Fruit fly (Drosophila melanogaster) S2 (cell line): ENCODE results near the gene CG12290.

Experiments
- CG8478 ChIP-seq: fragments of >200 bp; optimal IDR thresholded peaks from 2 replicates; lab custom pipeline; 2018
- CTCF ChIP-seq, 2 experiments: fragments of >200 bp; optimal IDR thresholded peaks; 2 replicates each; lab custom pipeline; 2018

DNA sequence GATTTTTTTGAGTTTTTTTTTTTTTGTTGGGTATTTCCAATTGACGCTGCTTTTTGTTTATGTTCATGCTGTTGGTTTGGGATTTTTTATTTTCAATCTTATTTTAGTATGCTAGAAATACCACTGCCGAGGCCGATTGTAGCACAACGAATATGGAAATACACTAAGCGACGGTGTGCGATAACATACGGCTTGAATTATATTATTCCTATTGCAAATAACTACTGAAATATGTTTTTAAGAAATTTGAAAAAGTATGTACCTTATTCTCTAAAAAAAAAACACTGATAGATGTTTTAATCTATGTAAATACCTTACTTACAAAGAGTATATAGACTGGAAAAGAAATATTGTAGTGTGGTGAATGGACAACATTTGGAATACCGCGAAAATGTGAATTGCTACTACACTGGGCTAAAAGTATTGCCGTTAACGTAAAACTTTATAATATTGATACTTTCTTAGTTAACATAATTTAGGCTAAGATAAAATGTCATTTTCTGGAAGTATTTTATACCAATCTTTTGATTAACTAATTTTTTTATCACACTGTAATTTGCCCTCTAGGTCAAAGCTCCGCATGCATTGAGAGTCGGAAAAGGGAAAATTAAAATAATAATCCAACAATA, 12.5 kb downstream of the CG12290 start:
- TF ChIP-seq CG8478 (lab: Kevin White, UChicago) = no peak
- no peak for TF ChIP-seq CTCF (optimal IDR thresholded peaks at IDR 0.05; lab: Kevin White, UChicago)
